Fruit fly (Drosophila melanogaster): ENCODE measurements around the gene tHMG2.

tHMG2 gene

DNA sequence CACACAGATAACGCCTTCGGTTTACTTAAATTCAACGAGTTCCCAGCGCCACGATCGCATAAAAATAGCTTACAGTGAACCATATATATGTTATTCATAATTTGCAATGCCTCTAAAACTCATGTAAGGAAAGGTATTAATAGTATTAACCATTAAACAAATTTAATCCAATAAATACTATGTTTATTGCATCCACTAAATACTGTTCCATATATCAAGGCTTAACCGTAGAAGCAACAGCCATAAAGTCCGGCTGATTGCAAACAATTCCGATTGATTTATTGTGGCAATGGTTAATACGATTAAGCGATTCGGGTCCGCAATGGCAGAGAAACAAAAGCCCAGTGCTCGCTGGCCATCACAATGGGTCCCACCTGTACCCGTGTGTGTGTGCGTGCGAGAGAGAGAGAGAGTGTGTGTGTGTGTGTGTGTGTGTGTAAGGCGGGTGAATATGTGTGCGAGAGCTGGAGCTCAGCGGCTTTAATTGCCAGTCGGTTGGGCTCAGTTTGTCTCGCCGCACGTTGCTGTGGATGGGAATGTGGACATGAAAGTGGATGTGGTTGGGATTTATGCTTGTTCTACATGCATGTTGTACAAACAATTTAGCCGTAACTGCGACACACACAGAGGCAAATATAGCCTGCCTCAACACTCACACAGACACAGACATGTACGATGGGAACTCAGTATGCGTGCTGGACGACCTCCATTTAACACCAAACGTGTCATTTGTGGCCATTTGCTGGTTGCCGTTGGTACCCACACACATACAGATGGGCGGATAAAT, 2.0 kb downstream of the tHMG2 start (continued):
- TF ChIP-seq dysf (GFP tag; IDR thresholded peaks at IDR 0.05) (peak; percentile 34; the same call in 1 of the 3 replicates), scrt (GFP tag; optimal IDR thresholded peaks at IDR 0.05) (peak; percentile 52), Fer1 (GFP tag; optimal IDR thresholded peaks at IDR 0.05) (peak; percentile 33), CG1792 (GFP tag; optimal IDR thresholded peaks at IDR 0.05) (no peak), sug (tag; optimal IDR thresholded peaks at IDR 0.05) (peak; percentile 2), CG10543 (GFP tag; optimal IDR thresholded peaks at IDR 0.05) (peak; percentile 69), CG10274 (GFP tag; optimal IDR thresholded peaks at IDR 0.05) (no peak), chm (GFP tag; IDR thresholded peaks at IDR 0.05) (no peak), CG11504 (tag; optimal IDR thresholded peaks at IDR 0.05) (peak; percentile 70), disco-r (GFP tag; optimal IDR thresholded peaks at IDR 0.05) (no peak), Med (GFP tag) (peak; percentile 79), vvl (GFP tag; IDR thresholded peaks at IDR 0.05) (peak; percentile 27; the same call in 1 of the 2 replicates), CG14050 (GFP tag; IDR thresholded peaks at IDR 0.05) (0 out of 3 replicates have a peak, but pooled peaks have one; percentile 35), CG6683 (GFP tag; optimal IDR thresholded peaks at IDR 0.05) (peak; percentile 0), row (GFP tag; IDR thresholded peaks at IDR 0.05) (peak; percentile 60), Ptx1 (GFP tag; IDR thresholded peaks at IDR 0.05) (0 out of 2 replicates have a peak, but pooled peaks have one; percentile 29), Asciz (GFP tag; optimal IDR thresholded peaks at IDR 0.05) (peak; percentile 53), ttk (GFP tag; IDR thresholded peaks at IDR 0.05) (0 out of 2 replicates have a peak, but pooled peaks have one; percentile 15), fd64A (GFP tag; optimal IDR thresholded peaks at IDR 0.05) (peak; percentile 3), CG6654 (GFP tag; optimal IDR thresholded peaks at IDR 0.05) (peak; percentile 22), CG17385 (GFP tag; optimal IDR thresholded peaks at IDR 0.05) (peak; percentile 17), CG12769 (tag; optimal IDR thresholded peaks at IDR 0.05) (peak; percentile 28), CG10654 (GFP tag; optimal IDR thresholded peaks at IDR 0.05) (peak; percentile 36), CG4820 (GFP tag; optimal IDR thresholded peaks at IDR 0.05) (peak; percentile 33), CG11085 (GFP tag; IDR thresholded peaks at IDR 0.05) (no peak), CG12299 (tag; optimal IDR thresholded peaks at IDR 0.05) (peak; percentile 40), CG2678 (tag; optimal IDR thresholded peaks at IDR 0.05) (peak; percentile 85), kni (GFP tag; optimal IDR thresholded peaks at IDR 0.05) (peak; percentile 37), Trl (optimal IDR thresholded peaks at IDR 0.05) (no peak), Trl (GFP tag; optimal IDR thresholded peaks at IDR 0.05) (no peak), PHDP (tag; optimal IDR thresholded peaks at IDR 0.05) (no peak), D (optimal IDR thresholded peaks at IDR 0.05) (no peak), D (GFP tag; optimal IDR thresholded peaks at IDR 0.05) (peak; percentile 44), sob (GFP tag; IDR thresholded peaks at IDR 0.05) (peak; percentile 34; the same call in 1 of the 2 replicates), CG12104 (GFP tag; optimal IDR thresholded peaks at IDR 0.05) (no peak), CG12219 (GFP tag; optimal IDR thresholded peaks at IDR 0.05) (no peak), Sry-β (GFP tag; optimal IDR thresholded peaks at IDR 0.05) (no peak), CG15514 (GFP tag; optimal IDR thresholded peaks at IDR 0.05) (peak; percentile 0), tup (GFP tag; optimal IDR thresholded peaks at IDR 0.05) (no peak), al (GFP tag; IDR thresholded peaks at IDR 0.05) (peak; percentile 5; the same call in 1 of the 2 replicates), CG8478 (optimal IDR thresholded peaks at IDR 0.05) (peak; percentile 45), Hmr (GFP tag; optimal IDR thresholded peaks at IDR 0.05) (peak; percentile 41), BEAF-32 (GFP tag; optimal IDR thresholded peaks at IDR 0.05) (no peak), CG15479 (GFP tag; optimal IDR thresholded peaks at IDR 0.05) (no peak), Jarid2 (GFP tag; optimal IDR thresholded peaks at IDR 0.05) (peak; percentile 35), lab (GFP tag; optimal IDR thresholded peaks at IDR 0.05) (peak; percentile 60), Mad (GFP tag; optimal IDR thresholded peaks at IDR 0.05) (no peak), Nf-YB (GFP tag; optimal IDR thresholded peaks at IDR 0.05) (no peak), CG8359 (GFP tag; optimal IDR thresholded peaks at IDR 0.05; ENCODE audit: borderline replicate concordance) (no peak)
